Worm (Caenorhabditis elegans) whole organism, L1 larva: Measurements from ENCODE around the gene R08E3.3.

ENCODE experiments used
- C16A3.4 ChIP-seq: fragments of 150-350 bp; optimal IDR thresholded peaks from 2 replicates; lab custom pipeline; 2014; ENCODE audit warnings: missing biosample characterization, missing genetic modification characterization
- F16B12.6 ChIP-seq: fragments of 150-350 bp; optimal IDR thresholded peaks from 2 replicates; lab custom pipeline; 2014; ENCODE audit warnings: missing biosample characterization, missing genetic modification characterization
- Y116A8C.19 ChIP-seq: sonication (generic microtip); optimal IDR thresholded peaks from 2 replicates; lab custom pipeline; 2016; ENCODE audit warnings: missing compliant biosample characterization, missing genetic modification characterization, borderline replicate concordance
- aha-1 ChIP-seq: fragments of 150-350 bp; optimal IDR thresholded peaks from 2 replicates; lab custom pipeline; 2014; ENCODE audit warnings: missing biosample characterization, missing genetic modification characterization
- alr-1 ChIP-seq: fragments of 200-800 bp; sonication (Bioruptor generic); optimal IDR thresholded peaks from 2 replicates; lab custom pipeline; 2018; ENCODE audit warnings: borderline replicate concordance, mild to moderate bottlenecking, missing genetic modification characterization, missing compliant biosample characterization
- ama-1 ChIP-seq: fragments of 150-350 bp; optimal IDR thresholded peaks from 2 replicates; lab custom pipeline; 2014
- blmp-1 ChIP-seq: fragments of 150-350 bp; optimal IDR thresholded peaks from 2 replicates; lab custom pipeline; 2014; ENCODE audit warnings: missing biosample characterization, missing genetic modification characterization
- ceh-63 ChIP-seq: fragments of 200-800 bp; sonication (Bioruptor generic); optimal IDR thresholded peaks from 2 replicates; lab custom pipeline; 2018; ENCODE audit warnings: mild to moderate bottlenecking, missing genetic modification characterization, missing compliant biosample characterization
- ceh-90 ChIP-seq: sonication (generic microtip); optimal IDR thresholded peaks from 2 replicates; lab custom pipeline; 2016; ENCODE audit warnings: missing genetic modification characterization, missing compliant biosample characterization
- ces-1 ChIP-seq: fragments of 150-350 bp; optimal IDR thresholded peaks from 2 replicates; lab custom pipeline; 2014; ENCODE audit warnings: missing biosample characterization, missing genetic modification reagents, missing genetic modification characterization
- dpl-1 ChIP-seq, 3 experiments: fragments of 150-350 bp in 2 of 3; sonication (generic microtip) in 1 of 3; optimal IDR thresholded peaks; 2 replicates each; lab custom pipeline; 2014 to 2017; ENCODE audit warnings: missing biosample characterization in 3 of 3, missing genetic modification characterization in 3 of 3, missing genetic modification reagents in 3 of 3
- efl-1 ChIP-seq, 4 experiments: fragments of 150-350 bp; optimal IDR thresholded peaks in 3 of 4; peaks in 1 of 4; 1 replicate in 1 of 4; 2 replicates in 3 of 4; lab custom pipeline; 2014; ENCODE audit warnings: missing biosample characterization in 2 of 4, missing genetic modification characterization in 2 of 4, missing genetic modification reagents in 2 of 4
- elt-2 ChIP-seq: sonication (generic microtip); optimal IDR thresholded peaks from 2 replicates; lab custom pipeline; 2016; ENCODE audit warnings: missing genetic modification characterization, mild to moderate bottlenecking, inconsistent platforms, missing compliant biosample characterization, missing genetic modification reagents
- elt-3 ChIP-seq, 6 experiments: fragments of 150-350 bp in 1 of 6; sonication (generic microtip); optimal IDR thresholded peaks; 2 replicates each; lab custom pipeline; 2017 to 2018; ENCODE audit warnings: missing biosample characterization in 6 of 6, missing genetic modification characterization in 6 of 6, inconsistent platforms in 1 of 6
- fkh-10 ChIP-seq: sonication (generic microtip); optimal IDR thresholded peaks from 2 replicates; lab custom pipeline; 2017; ENCODE audit warnings: missing biosample characterization, missing genetic modification reagents, missing genetic modification characterization
- fkh-8 ChIP-seq: sonication (generic microtip); optimal IDR thresholded peaks from 2 replicates; lab custom pipeline; 2016; ENCODE audit warnings: mild to moderate bottlenecking, missing genetic modification characterization, missing compliant biosample characterization
- fos-1 ChIP-seq: fragments of 150-350 bp; optimal IDR thresholded peaks from 2 replicates; lab custom pipeline; 2014; ENCODE audit warnings: missing biosample characterization, missing genetic modification characterization
- grh-1 ChIP-seq: fragments of 200-800 bp; sonication (Bioruptor generic); IDR thresholded peaks from 2 replicates; pipeline ENCODE4 v1.3.6; 2022; ENCODE audit warnings: missing genetic modification reagents, missing genetic modification characterization, missing compliant biosample characterization
- hlh-17 ChIP-seq: fragments of 200-800 bp; sonication (Bioruptor generic); optimal IDR thresholded peaks from 2 replicates; lab custom pipeline; 2018; ENCODE audit warnings: missing genetic modification characterization, mild to moderate bottlenecking, missing compliant biosample characterization, moderate library complexity, borderline replicate concordance
- hlh-4 ChIP-seq: sonication (generic microtip); optimal IDR thresholded peaks from 2 replicates; lab custom pipeline; 2016; ENCODE audit warnings: mild to moderate bottlenecking, missing genetic modification characterization, missing compliant biosample characterization
- hpl-2 ChIP-seq: fragments of 150-350 bp; optimal IDR thresholded peaks from 2 replicates; lab custom pipeline; 2014; ENCODE audit warnings: missing biosample characterization, missing genetic modification reagents, missing genetic modification characterization
- isw-1 ChIP-seq: fragments of 200-800 bp; sonication (Bioruptor generic); IDR thresholded peaks from 2 replicates; pipeline ENCODE4 v1.3.6; 2022; ENCODE audit warnings: missing genetic modification characterization, missing compliant biosample characterization
- lin-14 ChIP-seq: fragments of 200-800 bp; sonication (Bioruptor generic); optimal IDR thresholded peaks from 2 replicates; lab custom pipeline; 2018; ENCODE audit warnings: mild to moderate bottlenecking, missing genetic modification characterization, moderate library complexity, missing compliant biosample characterization
- lin-35 ChIP-seq, 2 experiments: fragments of 150-350 bp; optimal IDR thresholded peaks; 2 replicates each; lab custom pipeline; 2014; ENCODE audit warnings: missing biosample characterization in 2 of 2, missing genetic modification characterization in 2 of 2, missing genetic modification reagents in 2 of 2
- lin-39 ChIP-seq: fragments of 150-350 bp; optimal IDR thresholded peaks from 2 replicates; lab custom pipeline; 2014; ENCODE audit warnings: missing biosample characterization, missing genetic modification reagents, missing genetic modification characterization
- lir-3 ChIP-seq: sonication (generic microtip); optimal IDR thresholded peaks from 2 replicates; lab custom pipeline; 2016; ENCODE audit warnings: mild to moderate bottlenecking, missing genetic modification characterization, moderate library complexity, missing compliant biosample characterization; ENCODE audit not compliant: poor library complexity
- lsy-2 ChIP-seq, 2 experiments: fragments of 150-350 bp; optimal IDR thresholded peaks; 2 replicates each; lab custom pipeline; 2014; ENCODE audit warnings: missing biosample characterization in 2 of 2, missing genetic modification characterization in 2 of 2
- mef-2 ChIP-seq: fragments of 150-350 bp; optimal IDR thresholded peaks from 2 replicates; lab custom pipeline; 2014; ENCODE audit warnings: missing biosample characterization, missing genetic modification characterization
- mep-1 ChIP-seq: fragments of 150-350 bp; optimal IDR thresholded peaks from 2 replicates; lab custom pipeline; 2014; ENCODE audit warnings: missing biosample characterization, missing genetic modification characterization
- nhr-11 ChIP-seq: fragments of 150-350 bp; optimal IDR thresholded peaks from 2 replicates; lab custom pipeline; 2014; ENCODE audit warnings: missing biosample characterization, missing genetic modification characterization
- nhr-12 ChIP-seq: sonication (generic microtip); optimal IDR thresholded peaks from 2 replicates; lab custom pipeline; 2017; ENCODE audit warnings: missing biosample characterization, missing genetic modification characterization
- nhr-19 ChIP-seq: fragments of 200-800 bp; sonication (Bioruptor generic); conservative IDR thresholded peaks from 2 replicates; pipeline ENCODE4 v1.3.6; 2022; ENCODE audit warnings: missing genetic modification characterization, missing compliant biosample characterization
- nhr-20 ChIP-seq: sonication (generic microtip); optimal IDR thresholded peaks from 2 replicates; lab custom pipeline; 2016; ENCODE audit warnings: mild to moderate bottlenecking, missing genetic modification characterization, missing compliant biosample characterization
- nhr-76 ChIP-seq: sonication (generic microtip); optimal IDR thresholded peaks from 2 replicates; lab custom pipeline; 2017; ENCODE audit warnings: missing biosample characterization, missing genetic modification characterization
- nhr-77 ChIP-seq: fragments of 150-350 bp; optimal IDR thresholded peaks from 2 replicates; lab custom pipeline; 2014; ENCODE audit warnings: missing biosample characterization, missing genetic modification characterization
- nhr-84 ChIP-seq: sonication (generic microtip); optimal IDR thresholded peaks from 2 replicates; lab custom pipeline; 2017; ENCODE audit warnings: missing biosample characterization, missing genetic modification characterization
- nhr-85 ChIP-seq: sonication (generic microtip); peaks from one replicate; lab custom pipeline; 2016; ENCODE audit warnings: missing genetic modification characterization, inconsistent platforms, missing compliant biosample characterization
- nhr-90 ChIP-seq: sonication (generic microtip); optimal IDR thresholded peaks from 2 replicates; lab custom pipeline; 2016; ENCODE audit warnings: mild to moderate bottlenecking, missing genetic modification characterization, missing compliant biosample characterization; ENCODE audit not compliant: poor library complexity
- pag-3 ChIP-seq: sonication (generic microtip); optimal IDR thresholded peaks from 2 replicates; lab custom pipeline; 2017; ENCODE audit warnings: missing genetic modification characterization, mild to moderate bottlenecking, missing compliant biosample characterization, antibody characterized with exemption, borderline replicate concordance; ENCODE audit not compliant: insufficient read depth
- pqm-1 ChIP-seq: sonication (generic microtip); optimal IDR thresholded peaks from 3 replicates; lab custom pipeline; 2017; ENCODE audit warnings: missing biosample characterization, missing genetic modification characterization
- snu-23 ChIP-seq: sonication (generic microtip); optimal IDR thresholded peaks from 2 replicates; lab custom pipeline; 2016; ENCODE audit warnings: missing genetic modification characterization, missing compliant biosample characterization
- sptf-1 ChIP-seq: fragments of 150-350 bp; optimal IDR thresholded peaks from 2 replicates; lab custom pipeline; 2014; ENCODE audit warnings: missing biosample characterization, missing genetic modification characterization
- sup-37 ChIP-seq: fragments of 200-800 bp; sonication (Bioruptor generic); optimal IDR thresholded peaks from 2 replicates; lab custom pipeline; 2018; ENCODE audit warnings: mild to moderate bottlenecking, missing genetic modification characterization, missing compliant biosample characterization
- tbx-2 ChIP-seq: sonication (generic microtip); optimal IDR thresholded peaks from 2 replicates; lab custom pipeline; 2016; ENCODE audit warnings: missing genetic modification characterization, missing compliant biosample characterization
- unc-30 ChIP-seq: sonication (generic microtip); optimal IDR thresholded peaks from 2 replicates; lab custom pipeline; 2017; ENCODE audit warnings: missing biosample characterization, missing genetic modification characterization
- unc-98 ChIP-seq: fragments of 200-800 bp; sonication (Bioruptor generic); IDR thresholded peaks from 2 replicates; pipeline ENCODE4 v1.3.6; 2022; ENCODE audit warnings: missing genetic modification characterization, missing compliant biosample characterization
- ztf-11 ChIP-seq, 2 experiments: sonication (generic microtip); optimal IDR thresholded peaks; 2 replicates each; lab custom pipeline; 2016 to 2017; ENCODE audit warnings: missing genetic modification characterization in 2 of 2, missing biosample characterization in 1 of 2, missing compliant biosample characterization in 1 of 2

The R08E3.3 gene

ce11 chrX:4818252-4818651 is at the start of gene R08E3.3 (continued):
- TF ChIP-seq nhr-76 = no peak
- TF ChIP-seq ceh-90 (tag; lab: Kevin White, UChicago) = no peak
- no peak for TF ChIP-seq nhr-84 (tag; lab: Kevin White, UChicago)
- no peak for TF ChIP-seq lin-14
- no peak for TF ChIP-seq Y116A8C.19 (tag; lab: Kevin White, UChicago)
- TF ChIP-seq pag-3 (tag; lab: Kevin White, UChicago) = no peak
- TF ChIP-seq hlh-4 (tag; lab: Kevin White, UChicago) = no peak
- no peak for TF ChIP-seq ztf-11 (tag; optimal IDR thresholded peaks at IDR 0.05; lab: Kevin White, UChicago)
- no peak for TF ChIP-seq lir-3
- TF ChIP-seq alr-1 (tag; lab: Kevin White, UChicago) = no peak
- TF ChIP-seq fos-1 (tag; lab: Kevin White, UChicago) = no peak
- TF ChIP-seq fkh-10 (GFP tag; lab: Kevin White, UChicago) = no peak
- TF ChIP-seq mep-1 (tag; lab: Kevin White, UChicago) = peak; percentile 68
- no peak for TF ChIP-seq sup-37 (GFP tag; lab: Kevin White, UChicago)
- TF ChIP-seq nhr-19 (GFP tag; lab: Robert Waterston, UW) = no peak
- no peak for TF ChIP-seq hlh-17 (GFP tag; lab: Kevin White, UChicago)
- no peak for TF ChIP-seq nhr-90 (tag; lab: Kevin White, UChicago)
- TF ChIP-seq mef-2 = no peak
- TF ChIP-seq F16B12.6 (tag; lab: Kevin White, UChicago) = peak; percentile 79
- TF ChIP-seq C16A3.4 = peak; percentile 54
- TF ChIP-seq nhr-77 = no peak
- peak; percentile 94 to 98 for TF ChIP-seq lsy-2 (tag; optimal IDR thresholded peaks at IDR 0.05; lab: Kevin White, UChicago)
- TF ChIP-seq unc-30 (tag; lab: Kevin White, UChicago) = no peak
- TF ChIP-seq elt-3 (tag; optimal IDR thresholded peaks at IDR 0.05; lab: Kevin White, UChicago) = no peak
- TF ChIP-seq dpl-1 (GFP tag; optimal IDR thresholded peaks at IDR 0.05; lab: Kevin White, UChicago) = peak in 2 of 3 experiments; percentile 11 to 34
- no peak for TF ChIP-seq nhr-12 (tag; lab: Kevin White, UChicago)
- TF ChIP-seq nhr-11 (tag; lab: Kevin White, UChicago) = no peak
- no peak for TF ChIP-seq lin-39 (tag; lab: Kevin White, UChicago)
- no peak for TF ChIP-seq pqm-1 (tag; lab: Kevin White, UChicago)
- TF ChIP-seq, all 84 proteins: peak for 18

ce11 chrX:4769885-4770284 is 48.5 kb upstream of the R08E3.3 start, which contains the start of gene npr-1:
TSS of gene npr-1 (minus strand) at chrX:4769985.
- no peak for TF ChIP-seq lsy-2 (tag; optimal IDR thresholded peaks at IDR 0.05; lab: Kevin White, UChicago)
- no peak for TF ChIP-seq ama-1 (lab: Kevin White, UChicago)

DNA sequence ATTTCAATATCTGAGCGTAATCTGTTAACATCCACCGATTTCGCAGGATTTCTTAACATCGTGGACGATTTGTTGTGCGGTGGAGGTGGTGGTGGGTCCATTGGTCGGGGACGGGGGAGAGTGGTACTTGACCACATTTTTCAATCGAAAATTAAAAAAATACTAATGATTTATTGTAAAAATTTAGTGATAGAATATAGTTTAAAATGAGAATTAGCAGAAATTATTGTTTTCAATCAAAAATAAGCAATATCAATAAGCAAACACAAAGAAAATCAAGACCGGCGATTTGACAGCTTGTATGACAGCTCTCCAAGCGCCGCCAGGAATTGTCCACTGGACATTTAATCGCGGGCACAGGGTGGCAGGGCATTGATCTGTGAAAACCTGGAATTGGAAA is 36.2 kb upstream of the R08E3.3 start, which contains the start of gene hum-10:
hum-10 (minus strand) TSS at position 101 of the 400 bp plus-strand sequence.
- TF ChIP-seq ceh-63 (no peak), mef-2 (no peak), hlh-4 (tag; lab: Kevin White, UChicago) (no peak), unc-30 (tag; lab: Kevin White, UChicago) (no peak), grh-1 (no peak), efl-1 (optimal IDR thresholded peaks at IDR 0.05; lab: Kevin White, UChicago) (no peak), efl-1 (GFP tag; optimal IDR thresholded peaks at IDR 0.05 in 1 of 2; lab: Kevin White, UChicago) (no peak), sptf-1 (no peak), ces-1 (no peak), fkh-10 (GFP tag; lab: Kevin White, UChicago) (no peak), lir-3 (no peak)
- TF ChIP-seq, all 84 proteins: peak for 0

- no peak for TF ChIP-seq tbx-2 (tag; lab: Kevin White, UChicago)
- no peak for TF ChIP-seq aha-1
- no peak for TF ChIP-seq snu-23
- no peak for TF ChIP-seq ztf-11 (tag; optimal IDR thresholded peaks at IDR 0.05; lab: Kevin White, UChicago)
- TF ChIP-seq alr-1 (tag; lab: Kevin White, UChicago) = no peak
- TF ChIP-seq nhr-19 (GFP tag; lab: Robert Waterston, UW) = no peak
- TF ChIP-seq fkh-8 (tag; lab: Kevin White, UChicago) = no peak
- no peak for TF ChIP-seq elt-2 (tag; lab: Kevin White, UChicago)
- TF ChIP-seq nhr-20 (tag; lab: Kevin White, UChicago) = peak; percentile 16
- TF ChIP-seq unc-98 (GFP tag; lab: Robert Waterston, UW) = no peak
- peak; percentile 27 for TF ChIP-seq blmp-1
- TF ChIP-seq lin-35 (GFP tag; optimal IDR thresholded peaks at IDR 0.05; lab: Kevin White, UChicago) = peak in 1 of 2 experiments; percentile 47
- TF ChIP-seq isw-1 = no peak
- TF ChIP-seq hpl-2 (GFP tag; lab: Kevin White, UChicago) = no peak
- peak; percentile 79 for TF ChIP-seq nhr-85 (tag; lab: Kevin White, UChicago)
Measured at ce11 chrX:4783117-4783775, 35.1 kb upstream of the R08E3.3 start, which contains the start of gene F43C9.2. TSS of gene F43C9.2 (plus strand) at chrX:4783613.
